Fruit fly (Drosophila melanogaster) whole organism: ENCODE results near the gene CG15725.

Experiments
- CG8478 ChIP-seq: fragments of >200 bp; optimal IDR thresholded peaks from 2 replicates; lab custom pipeline; 2018; ENCODE audit warnings: inconsistent platforms
- Dll ChIP-seq: fragments of >200 bp; optimal IDR thresholded peaks from 2 replicates; lab custom pipeline; 2017
- EcR ChIP-seq, 2 experiments: fragments of >200 bp; optimal IDR thresholded peaks; 2 replicates each; lab custom pipeline; 2017; ENCODE audit warnings: missing biosample characterization in 2 of 2, missing genetic modification characterization in 2 of 2, missing genetic modification reagents in 2 of 2
- pan ChIP-seq: fragments of >200 bp; optimal IDR thresholded peaks from 2 replicates; lab custom pipeline; 2017
- psq ChIP-seq: fragments of >200 bp; optimal IDR thresholded peaks from 2 replicates; lab custom pipeline; 2017
- usp ChIP-seq: fragments of >200 bp; optimal IDR thresholded peaks from 2 replicates; lab custom pipeline; 2017; ENCODE audit warnings: missing biosample characterization, missing genetic modification characterization, mixed read lengths

DNA sequence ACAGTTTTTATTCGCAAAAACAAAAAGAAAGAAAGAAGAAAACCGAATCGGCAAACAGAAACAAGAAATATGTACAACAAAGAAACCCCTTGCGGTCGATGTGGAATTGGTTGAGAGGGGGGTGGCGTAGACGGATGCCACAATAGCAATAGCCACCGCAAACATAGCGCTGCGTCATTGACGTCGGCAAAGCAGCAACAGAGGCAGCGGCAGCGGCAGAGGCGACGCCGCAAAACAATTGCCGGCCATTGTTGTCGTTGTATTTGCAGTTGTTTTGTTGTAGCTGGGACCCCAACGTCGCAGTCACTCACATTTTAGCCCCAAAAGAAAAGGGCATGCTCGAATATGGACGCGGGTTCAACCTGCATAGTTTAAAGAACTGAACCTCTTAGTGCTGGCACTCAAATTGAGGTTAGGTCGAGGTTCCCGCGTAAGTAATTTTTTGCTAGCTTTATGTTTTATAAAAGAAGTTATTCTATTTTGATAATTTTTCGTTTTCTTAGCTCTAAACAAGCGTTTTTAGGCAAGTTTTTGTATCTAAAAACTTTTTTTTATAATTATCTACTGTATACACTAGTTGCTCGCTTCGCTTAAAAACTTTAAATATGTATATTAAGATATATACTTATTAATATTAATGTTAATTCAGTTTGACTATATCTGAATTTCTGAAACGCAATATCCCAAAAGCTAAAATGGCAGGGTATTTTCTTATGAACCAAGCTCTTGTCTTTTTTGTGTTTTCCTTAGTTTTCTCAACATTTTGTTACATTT, 50.1 kb downstream of the CG15725 start:
- TF ChIP-seq EcR (GFP tag; optimal IDR thresholded peaks at IDR 0.05; lab: Kevin White, UChicago) (no peak), psq (lab: Kevin White, UChicago) (no peak), usp (GFP tag; lab: Kevin White, UChicago) (no peak), Dll (lab: Kevin White, UChicago) (no peak), CG8478 (lab: Kevin White, UChicago) (no peak), pan (peak; percentile 62)
